Fruit fly (Drosophila melanogaster): ENCODE data around the gene CG3982.

Gene CG3982

DNA sequence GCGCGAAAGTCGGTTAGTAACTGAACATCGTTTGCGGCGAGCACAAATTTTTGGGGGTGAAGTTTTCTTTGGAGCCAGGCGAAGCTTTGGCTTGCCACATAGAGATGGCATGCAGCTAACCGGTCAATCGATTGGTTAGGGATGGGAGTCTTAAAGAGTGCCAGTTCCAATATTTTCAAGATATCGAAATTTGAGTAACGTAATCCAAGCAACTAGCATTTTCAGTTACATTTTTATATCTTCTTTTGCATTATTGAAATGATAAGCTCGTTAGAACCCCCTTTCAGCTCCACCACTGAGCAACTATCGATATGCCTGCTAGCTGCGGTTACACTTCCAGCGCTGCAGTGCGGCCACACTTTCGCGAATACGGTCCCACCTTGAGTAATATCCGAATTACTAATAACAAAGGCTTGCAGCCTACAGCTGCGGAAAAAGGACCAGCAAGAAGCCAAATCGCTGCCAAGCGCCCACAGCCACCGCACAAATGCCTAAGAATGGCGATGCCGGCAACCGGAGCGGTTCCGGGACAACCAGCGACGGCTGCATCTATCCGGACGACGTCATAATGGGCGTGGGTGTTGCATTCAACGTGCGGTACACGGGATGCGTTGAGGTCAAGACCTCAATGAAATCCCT, 9.6 kb upstream of the CG3982 start, which contains the start of the genes Atat and Shc (continued):
- TF ChIP-seq ash1 (GFP tag; optimal IDR thresholded peaks at IDR 0.05) (peak; percentile 93), CG13123 (GFP tag; optimal IDR thresholded peaks at IDR 0.05) (peak; percentile 99), CG7928 (GFP tag; optimal IDR thresholded peaks at IDR 0.05) (peak; percentile 85), CG7271 (tag; optimal IDR thresholded peaks at IDR 0.05) (peak; percentile 96), CG11560 (tag; IDR thresholded peaks at IDR 0.05) (peak; percentile 96), rib (GFP tag; IDR thresholded peaks at IDR 0.05) (peak; percentile 99), tll (GFP tag; optimal IDR thresholded peaks at IDR 0.05) (peak; percentile 50 to 94), lmd (GFP tag; IDR thresholded peaks at IDR 0.05) (peak; percentile 100), dmrt99B (tag; optimal IDR thresholded peaks at IDR 0.05) (peak; percentile 97), cad (GFP tag; optimal IDR thresholded peaks at IDR 0.05) (no peak), nmo (GFP tag; optimal IDR thresholded peaks at IDR 0.05) (peak; percentile 99), CG10274 (GFP tag; optimal IDR thresholded peaks at IDR 0.05) (peak; percentile 95), Sry-β (GFP tag; optimal IDR thresholded peaks at IDR 0.05) (peak; percentile 61), Fer2 (tag; optimal IDR thresholded peaks at IDR 0.05) (peak; percentile 99), CG11085 (GFP tag; IDR thresholded peaks at IDR 0.05) (peak; percentile 100), CG15011 (GFP tag; optimal IDR thresholded peaks at IDR 0.05) (peak; percentile 96), CG17802 (tag; optimal IDR thresholded peaks at IDR 0.05) (peak; percentile 93), fu2 (GFP tag; optimal IDR thresholded peaks at IDR 0.05) (peak; percentile 100), Hr39 (optimal IDR thresholded peaks at IDR 0.05) (no peak), CG3838 (GFP tag; optimal IDR thresholded peaks at IDR 0.05) (peak; percentile 97), CG1024 (GFP tag; IDR thresholded peaks at IDR 0.05) (peak; percentile 96), CG9437 (GFP tag; optimal IDR thresholded peaks at IDR 0.05) (peak; percentile 77), otp (GFP tag; IDR thresholded peaks at IDR 0.05) (peak; percentile 99), abd-A (tag; optimal IDR thresholded peaks at IDR 0.05) (peak; percentile 85), pfk (GFP tag; optimal IDR thresholded peaks at IDR 0.05) (peak; percentile 66), CG34422 (GFP tag; IDR thresholded peaks at IDR 0.05) (peak; percentile 100), Doc2 (GFP tag; IDR thresholded peaks at IDR 0.05) (peak; percentile 98), CG4617 (GFP tag; optimal IDR thresholded peaks at IDR 0.05; ENCODE audit: borderline replicate concordance) (peak; percentile 100), kay (GFP tag; optimal IDR thresholded peaks at IDR 0.05) (peak; percentile 99), CG17912 (GFP tag; optimal IDR thresholded peaks at IDR 0.05) (peak; percentile 93), CG31224 (GFP tag; IDR thresholded peaks at IDR 0.05) (peak; percentile 98), vnd (GFP tag; IDR thresholded peaks at IDR 0.05; ENCODE audit: partially characterized antibody) (peak; percentile 93), CG11398 (GFP tag; optimal IDR thresholded peaks at IDR 0.05) (peak; percentile 99), CG14014 (GFP tag; IDR thresholded peaks at IDR 0.05) (peak; percentile 99), Hmr (GFP tag; optimal IDR thresholded peaks at IDR 0.05) (peak; percentile 99), Opbp (GFP tag; IDR thresholded peaks at IDR 0.05; ENCODE audit: partially characterized antibody) (peak; percentile 89), Nf-YC (tag; optimal IDR thresholded peaks at IDR 0.05) (peak; percentile 91), Ets97D (GFP tag; optimal IDR thresholded peaks at IDR 0.05) (peak; percentile 97), aop (GFP tag; IDR thresholded peaks at IDR 0.05) (peak; percentile 98), Dbx (GFP tag; IDR thresholded peaks at IDR 0.05) (peak; percentile 100), GATAe (GFP tag; conservative IDR thresholded peaks at IDR 0.05) (peak; percentile 98), E2f2 (GFP tag; IDR thresholded peaks at IDR 0.05) (peak; percentile 86), ara (GFP tag; IDR thresholded peaks at IDR 0.05) (peak; percentile 99), Mes4 (GFP tag; optimal IDR thresholded peaks at IDR 0.05) (peak; percentile 99), CG43689 (GFP tag; IDR thresholded peaks at IDR 0.05) (peak; percentile 98), insv (GFP tag; optimal IDR thresholded peaks at IDR 0.05) (peak; percentile 16 to 80), TFAM (GFP tag; optimal IDR thresholded peaks at IDR 0.05) (peak; percentile 89), CG32532 (GFP tag; IDR thresholded peaks at IDR 0.05) (peak; percentile 100), CG1792 (GFP tag; optimal IDR thresholded peaks at IDR 0.05) (peak; percentile 99), zen (tag; optimal IDR thresholded peaks at IDR 0.05) (peak; percentile 99)

Data from whole organism, embryonic.